Worm (Caenorhabditis elegans) whole organism, late embryonic: ENCODE data around the gene F02H6.6.

Experiments
- ahr-1 ChIP-seq: sonication (generic microtip); optimal IDR thresholded peaks from 2 replicates; lab custom pipeline; 2016; ENCODE audit warnings: missing genetic modification characterization, missing compliant biosample characterization
- ama-1 ChIP-seq: fragments of 150-350 bp; optimal IDR thresholded peaks from 2 replicates; lab custom pipeline; 2014
- ceh-45 ChIP-seq: fragments of 200-800 bp; sonication (Bioruptor generic); IDR thresholded peaks from 2 replicates; pipeline ENCODE4 v1.3.6; 2022; ENCODE audit warnings: missing genetic modification reagents, missing genetic modification characterization, missing compliant biosample characterization
- ceh-6 ChIP-seq: fragments of 200-800 bp; sonication (Bioruptor generic); optimal IDR thresholded peaks from 2 replicates; lab custom pipeline; 2018; ENCODE audit warnings: mild to moderate bottlenecking, missing genetic modification characterization, missing compliant biosample characterization
- dmd-4 ChIP-seq: sonication (generic microtip); optimal IDR thresholded peaks from 2 replicates; lab custom pipeline; 2016; ENCODE audit warnings: borderline replicate concordance, missing genetic modification characterization, missing compliant biosample characterization
- elt-2 ChIP-seq: sonication (generic microtip); optimal IDR thresholded peaks from 2 replicates; lab custom pipeline; 2016; ENCODE audit warnings: missing genetic modification reagents, missing genetic modification characterization, missing compliant biosample characterization
- ets-4 ChIP-seq: sonication (generic microtip); optimal IDR thresholded peaks from 2 replicates; lab custom pipeline; 2016; ENCODE audit warnings: missing genetic modification characterization, missing compliant biosample characterization
- lin-11 ChIP-seq: fragments of 200-800 bp; sonication (Bioruptor generic); optimal IDR thresholded peaks from 2 replicates; lab custom pipeline; 2018; ENCODE audit warnings: mild to moderate bottlenecking, missing genetic modification characterization, missing compliant biosample characterization
- madf-2 ChIP-seq: sonication (generic microtip); optimal IDR thresholded peaks from 2 replicates; lab custom pipeline; 2017; ENCODE audit warnings: missing genetic modification characterization, missing compliant biosample characterization
- unc-3 ChIP-seq, 2 experiments: fragments of 200-800 bp in 1 of 2; sonication (Bioruptor generic) in 1 of 2; sonication (generic microtip) in 1 of 2; conservative IDR thresholded peaks in 1 of 2; optimal IDR thresholded peaks in 1 of 2; 2 replicates each; pipeline versions ENCODE4 v1.3.6 to Lab custom; 2016 to 2022; ENCODE audit warnings: missing compliant biosample characterization in 2 of 2, missing genetic modification characterization in 2 of 2, missing genetic modification reagents in 1 of 2
- ztf-16 ChIP-seq: sonication (generic microtip); optimal IDR thresholded peaks from 2 replicates; lab custom pipeline; 2017; ENCODE audit warnings: missing genetic modification characterization, missing compliant biosample characterization

- TF ChIP-seq ets-4: no peak
- TF ChIP-seq unc-3 (GFP tag; conservative IDR thresholded peaks at IDR 0.05; lab: Robert Waterston, UW): no peak
- no peak for TF ChIP-seq unc-3 (tag; optimal IDR thresholded peaks at IDR 0.05; lab: Kevin White, UChicago)
- no peak for TF ChIP-seq ztf-16 (tag; lab: Kevin White, UChicago)
- no peak for TF ChIP-seq elt-2
- no peak for TF ChIP-seq ahr-1 (tag; lab: Kevin White, UChicago)
- TF ChIP-seq ceh-6 (GFP tag; lab: Kevin White, UChicago): no peak
- TF ChIP-seq dmd-4 (tag; lab: Kevin White, UChicago): no peak
- TF ChIP-seq lin-11: no peak
- no peak for TF ChIP-seq ceh-45 (GFP tag; lab: Robert Waterston, UW)
- TF ChIP-seq madf-2: no peak
- TF ChIP-seq ama-1 (lab: Kevin White, UChicago): no peak
Observed at ce11 chrIV:14268882-14269281, 38.2 kb upstream of the F02H6.6 start.
